Worm (Caenorhabditis elegans): ENCODE measurements around the gene rpb-6.
A peak's percentile ranks its signal among the peaks of the same experiment; 100 is the strongest.

The rpb-6 gene

ce11 chrII:10551985-10552736, 27.0 kb upstream of the rpb-6 start (continued):
- no peak for TF ChIP-seq madf-8 (GFP tag; conservative IDR thresholded peaks at IDR 0.05)
- peak; percentile 21 for TF ChIP-seq ztf-3 (GFP tag; optimal IDR thresholded peaks at IDR 0.05)
- no peak for TF ChIP-seq cebp-2 (GFP tag; IDR thresholded peaks at IDR 0.05)
- TF ChIP-seq let-607 (tag; optimal IDR thresholded peaks at IDR 0.05), result peak in 1 of 2 experiments; percentile 66
- TF ChIP-seq ztf-6 (GFP tag; IDR thresholded peaks at IDR 0.05), result 0 out of 2 replicates have a peak, but pooled peaks have one; percentile 20
- 0 out of 2 replicates have a peak, but pooled peaks have one; percentile 14 for TF ChIP-seq hmg-20 (GFP tag; IDR thresholded peaks at IDR 0.05)
- peak; percentile 80; the same call in 1 of the 2 replicates for TF ChIP-seq B0336.3 (GFP tag; IDR thresholded peaks at IDR 0.05)
- TF ChIP-seq F57C9.4 (tag; optimal IDR thresholded peaks at IDR 0.05), result no peak
- TF ChIP-seq K12H6.12 (tag; optimal IDR thresholded peaks at IDR 0.05), result peak; percentile 90
- no peak for TF ChIP-seq Y95B8A.8 (GFP tag; IDR thresholded peaks at IDR 0.05)
- TF ChIP-seq him-1 (tag; optimal IDR thresholded peaks at IDR 0.05), result no peak
- TF ChIP-seq madf-10 (tag; optimal IDR thresholded peaks at IDR 0.05), result peak; percentile 67
- TF ChIP-seq egl-44 (GFP tag; IDR thresholded peaks at IDR 0.05), result no peak
- TF ChIP-seq F57A8.1 (GFP tag; optimal IDR thresholded peaks at IDR 0.05), result no peak
- TF ChIP-seq bed-2 (GFP tag; IDR thresholded peaks at IDR 0.05), result no peak
- TF ChIP-seq lir-1 (GFP tag; conservative IDR thresholded peaks at IDR 0.05), result 0 out of 2 replicates have a peak, but pooled peaks have one; percentile 49
- TF ChIP-seq Y53F4B.3 (GFP tag; IDR thresholded peaks at IDR 0.05), result no peak
- TF ChIP-seq lag-1 (GFP tag; IDR thresholded peaks at IDR 0.05), result no peak
- no peak for TF ChIP-seq rpc-1 (optimal IDR thresholded peaks at IDR 0.05)
- no peak for TF ChIP-seq rpc-1 (tag; optimal IDR thresholded peaks at IDR 0.05)
- 0 out of 2 replicates have a peak, but pooled peaks have one; percentile 8 for TF ChIP-seq F33H1.4 (GFP tag; IDR thresholded peaks at IDR 0.05)
- no peak for TF ChIP-seq pha-4 (tag; optimal IDR thresholded peaks at IDR 0.05)
- TF ChIP-seq ceh-79 (tag; optimal IDR thresholded peaks at IDR 0.05), result peak; percentile 75
- peak; percentile 5 for TF ChIP-seq snpc-1.1 (tag; optimal IDR thresholded peaks at IDR 0.05; ENCODE audit: insufficient read depth)
- no peak for TF ChIP-seq nfya-2 (GFP tag; IDR thresholded peaks at IDR 0.05)
- peak in 1 of 3 experiments; percentile 87 for TF ChIP-seq lin-35 (GFP tag; optimal IDR thresholded peaks at IDR 0.05)
- TF ChIP-seq F22D6.2 (tag; optimal IDR thresholded peaks at IDR 0.05), result peak; percentile 76
- TF ChIP-seq tbx-9 (tag; optimal IDR thresholded peaks at IDR 0.05; ENCODE audit: borderline replicate concordance), result no peak
- peak; percentile 82 for TF ChIP-seq ceh-27 (GFP tag; optimal IDR thresholded peaks at IDR 0.05)
- TF ChIP-seq somi-1 (GFP tag; optimal IDR thresholded peaks at IDR 0.05), result peak; percentile 87
- no peak for TF ChIP-seq F49E8.2 (tag; optimal IDR thresholded peaks at IDR 0.05; ENCODE audit: insufficient read depth)
- no peak for TF ChIP-seq attf-3 (GFP tag; conservative IDR thresholded peaks at IDR 0.05)
- no peak for TF ChIP-seq aptf-2 (GFP tag; conservative IDR thresholded peaks at IDR 0.05)
- peak; percentile 88 for TF ChIP-seq nfyb-1 (GFP tag; IDR thresholded peaks at IDR 0.05)
- TF ChIP-seq rec-8 (tag; optimal IDR thresholded peaks at IDR 0.05), result no peak
- TF ChIP-seq F39B2.1 (GFP tag; IDR thresholded peaks at IDR 0.05), result no peak
- TF ChIP-seq madf-6 (GFP tag; IDR thresholded peaks at IDR 0.05), result no peak
- TF ChIP-seq tlf-1 (GFP tag; optimal IDR thresholded peaks at IDR 0.05), result peak; percentile 68
- TF ChIP-seq F23B12.7 (tag; optimal IDR thresholded peaks at IDR 0.05; ENCODE audit: insufficient read depth), result no peak
- peak; percentile 52 for TF ChIP-seq F52B5.7 (tag; optimal IDR thresholded peaks at IDR 0.05)
- no peak for TF ChIP-seq die-1 (tag; optimal IDR thresholded peaks at IDR 0.05)
- peak; percentile 34 for TF ChIP-seq T07F8.4 (tag; optimal IDR thresholded peaks at IDR 0.05)
- no peak for TF ChIP-seq hrde-1 (tag; optimal IDR thresholded peaks at IDR 0.05; ENCODE audit: borderline replicate concordance)
- TF ChIP-seq Y79H2A.3 (GFP tag; conservative IDR thresholded peaks at IDR 0.05), result no peak
- TF ChIP-seq tbp1 (GFP tag; optimal IDR thresholded peaks at IDR 0.05), result peak; percentile 52
- no peak for TF ChIP-seq mel-28 (tag; optimal IDR thresholded peaks at IDR 0.05; ENCODE audit: borderline replicate concordance)

All from whole organism, young adult.